Fruit fly (Drosophila melanogaster): Measurements from ENCODE around the gene CG1578.

Gene CG1578

DNA sequence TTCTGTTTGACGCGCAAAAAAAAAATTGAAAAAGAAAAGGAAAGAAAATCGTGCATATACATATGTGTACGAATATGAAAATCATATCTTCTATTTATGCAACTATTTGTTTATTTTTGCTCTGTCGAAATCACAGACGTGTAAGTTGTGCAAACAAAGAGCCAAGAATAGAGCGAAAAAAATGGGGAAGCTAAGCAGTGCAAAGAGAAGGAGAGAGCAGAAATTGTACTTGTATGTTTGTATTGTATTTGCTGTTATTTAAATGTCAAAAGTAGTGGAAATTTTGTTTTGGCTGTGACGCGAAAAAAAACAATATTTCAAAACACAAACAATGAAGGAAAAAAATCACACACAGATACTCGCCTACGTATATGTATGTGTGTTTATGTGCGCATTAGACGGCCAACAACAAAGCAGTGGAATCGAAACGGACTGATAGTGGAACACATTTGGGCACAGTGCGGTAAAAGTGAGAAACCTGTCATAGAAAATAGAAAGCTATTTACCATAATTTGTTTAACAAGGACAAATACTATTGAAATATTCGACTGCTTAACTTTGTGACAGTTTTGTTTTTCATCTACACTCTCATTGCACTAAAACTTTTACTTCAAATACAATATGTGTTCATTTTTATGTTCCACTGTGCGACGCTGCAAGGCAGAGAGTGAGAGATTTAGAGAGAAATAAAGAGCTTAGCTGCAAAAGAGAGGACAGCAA is 1.9 kb upstream of the CG1578 start (continued):
- peak; percentile 96 for TF ChIP-seq Ada2b (GFP tag; IDR thresholded peaks at IDR 0.05)
- TF ChIP-seq Hr39 (optimal IDR thresholded peaks at IDR 0.05) = no peak
- TF ChIP-seq Rfx (GFP tag; IDR thresholded peaks at IDR 0.05) = peak; percentile 92
- peak; percentile 94 for TF ChIP-seq dysf (GFP tag; IDR thresholded peaks at IDR 0.05)
- peak; percentile 94 for TF ChIP-seq Xbp1 (GFP tag; optimal IDR thresholded peaks at IDR 0.05)
- peak; percentile 8 for TF ChIP-seq Dp (GFP tag; optimal IDR thresholded peaks at IDR 0.05)
- TF ChIP-seq CG2202 (tag; optimal IDR thresholded peaks at IDR 0.05) = peak; percentile 89
- peak; percentile 94 for TF ChIP-seq ind (GFP tag; optimal IDR thresholded peaks at IDR 0.05)
- peak; percentile 52 for TF ChIP-seq Bgb (GFP tag; IDR thresholded peaks at IDR 0.05; ENCODE audit: partially characterized antibody)
- peak; percentile 1 for TF ChIP-seq BEAF-32 (GFP tag; optimal IDR thresholded peaks at IDR 0.05)
- TF ChIP-seq otp (GFP tag; IDR thresholded peaks at IDR 0.05) = peak; percentile 95
- peak; percentile 77 for TF ChIP-seq CG8281 (tag; optimal IDR thresholded peaks at IDR 0.05)
- no peak for TF ChIP-seq bigmax (GFP tag; optimal IDR thresholded peaks at IDR 0.05)
- TF ChIP-seq pb (GFP tag; optimal IDR thresholded peaks at IDR 0.05) = peak; percentile 93
- peak; percentile 93 for TF ChIP-seq CG12942 (GFP tag; optimal IDR thresholded peaks at IDR 0.05)
- peak; percentile 93 for TF ChIP-seq CG16779 (GFP tag; IDR thresholded peaks at IDR 0.05)
- peak; percentile 46 for TF ChIP-seq CG15479 (GFP tag; optimal IDR thresholded peaks at IDR 0.05)
- TF ChIP-seq CG31224 (GFP tag; IDR thresholded peaks at IDR 0.05) = peak; percentile 82
- TF ChIP-seq Myb (GFP tag; optimal IDR thresholded peaks at IDR 0.05) = peak; percentile 86
- TF ChIP-seq CG6791 (GFP tag; IDR thresholded peaks at IDR 0.05; ENCODE audit: partially characterized antibody) = peak; percentile 42; the same call in 1 of the 3 replicates
- TF ChIP-seq Ets97D (GFP tag; optimal IDR thresholded peaks at IDR 0.05) = peak; percentile 76
- peak; percentile 91 for TF ChIP-seq Rx (GFP tag; IDR thresholded peaks at IDR 0.05)
- TF ChIP-seq CG7556 (GFP tag; optimal IDR thresholded peaks at IDR 0.05) = peak; percentile 94
- TF ChIP-seq kah (GFP tag; optimal IDR thresholded peaks at IDR 0.05) = peak; percentile 80
- TF ChIP-seq Asciz (GFP tag; optimal IDR thresholded peaks at IDR 0.05) = peak; percentile 93
- TF ChIP-seq CG14860 (GFP tag; IDR thresholded peaks at IDR 0.05; ENCODE audit: partially characterized antibody) = peak; percentile 61
- TF ChIP-seq CG33213 (GFP tag; optimal IDR thresholded peaks at IDR 0.05) = peak; percentile 92
- TF ChIP-seq CG14014 (GFP tag; IDR thresholded peaks at IDR 0.05) = peak; percentile 93
- peak; percentile 88 for TF ChIP-seq CG12299 (tag; optimal IDR thresholded peaks at IDR 0.05)
- no peak for TF ChIP-seq cad (GFP tag; optimal IDR thresholded peaks at IDR 0.05)
- peak; percentile 88 for TF ChIP-seq Max (GFP tag; optimal IDR thresholded peaks at IDR 0.05)
- peak; percentile 95 for TF ChIP-seq CG13424 (tag; optimal IDR thresholded peaks at IDR 0.05)
- peak; percentile 90 for TF ChIP-seq CG2889 (GFP tag; IDR thresholded peaks at IDR 0.05)
- peak; percentile 89 for TF ChIP-seq tio (GFP tag; optimal IDR thresholded peaks at IDR 0.05)
- peak; percentile 83 for TF ChIP-seq NFAT (GFP tag; IDR thresholded peaks at IDR 0.05)
- peak; percentile 96 for TF ChIP-seq CG7786 (GFP tag; optimal IDR thresholded peaks at IDR 0.05)
- peak; percentile 80 for TF ChIP-seq CG34376 (GFP tag; optimal IDR thresholded peaks at IDR 0.05)
- no peak for TF ChIP-seq Opbp (GFP tag; IDR thresholded peaks at IDR 0.05; ENCODE audit: partially characterized antibody)
- peak; percentile 95 for TF ChIP-seq ken (GFP tag; IDR thresholded peaks at IDR 0.05)
- TF ChIP-seq salm (tag; optimal IDR thresholded peaks at IDR 0.05) = peak; percentile 93
- TF ChIP-seq gce (GFP tag; IDR thresholded peaks at IDR 0.05) = peak; percentile 94
- TF ChIP-seq CG2199 (GFP tag; IDR thresholded peaks at IDR 0.05) = peak; percentile 85
- TF ChIP-seq ssp (GFP tag; IDR thresholded peaks at IDR 0.05) = peak; percentile 84
- TF ChIP-seq fd3F (GFP tag; optimal IDR thresholded peaks at IDR 0.05) = peak; percentile 86
- TF ChIP-seq CG17802 (tag; optimal IDR thresholded peaks at IDR 0.05) = peak; percentile 69
- TF ChIP-seq HLH4C (GFP tag; IDR thresholded peaks at IDR 0.05; ENCODE audit: partially characterized antibody) = peak; percentile 58; the same call in 2 of the 3 replicates
- TF ChIP-seq br (optimal IDR thresholded peaks at IDR 0.05) = no peak
- peak; percentile 95 for TF ChIP-seq CG2678 (tag; optimal IDR thresholded peaks at IDR 0.05)
- peak; percentile 79 for TF ChIP-seq CG8290 (GFP tag; optimal IDR thresholded peaks at IDR 0.05)
- TF ChIP-seq CG8290 (tag; optimal IDR thresholded peaks at IDR 0.05) = peak; percentile 67 to 97

Measured in whole organism, embryonic.